Fruit fly (Drosophila melanogaster) whole organism, wandering third instar larva: Measurements from ENCODE around the gene Atox1.

Experiments used
- Abd-B ChIP-seq: fragments of >200 bp; optimal IDR thresholded peaks from 2 replicates; lab custom pipeline; 2017; ENCODE audit warnings: missing biosample characterization, missing genetic modification characterization
- CG9705 ChIP-seq: fragments of 200-800 bp; sonication (Bioruptor generic); optimal IDR thresholded peaks from 2 replicates; lab custom pipeline; 2018; ENCODE audit warnings: missing biosample characterization, mild to moderate bottlenecking, missing genetic modification characterization
- Dfd ChIP-seq: fragments of >200 bp; optimal IDR thresholded peaks from 2 replicates; lab custom pipeline; 2017; ENCODE audit warnings: missing biosample characterization, missing genetic modification characterization
- Dif ChIP-seq: fragments of 200-275, 200-300 bp; sonication (Bioruptor generic); optimal IDR thresholded peaks from 2 replicates; lab custom pipeline; 2018; ENCODE audit warnings: missing biosample characterization, missing genetic modification characterization; ENCODE audit not compliant: partially characterized antibody
- GATAd ChIP-seq: sonication (Bioruptor generic); optimal IDR thresholded peaks from 2 replicates; lab custom pipeline; 2016; ENCODE audit warnings: missing biosample characterization, missing genetic modification characterization
- HLH106 ChIP-seq: fragments of 200-800 bp; optimal IDR thresholded peaks from 3 replicates; lab custom pipeline; 2019; ENCODE audit warnings: missing biosample characterization, mild to moderate bottlenecking, missing genetic modification characterization, moderate library complexity
- Hnf4 ChIP-seq: fragments of 200-800 bp; sonication (Bioruptor generic); optimal IDR thresholded peaks from 2 replicates; lab custom pipeline; 2016; ENCODE audit warnings: missing biosample characterization, mild to moderate bottlenecking, missing genetic modification characterization
- Hr78 ChIP-seq: fragments of >200 bp; optimal IDR thresholded peaks from 2 replicates; lab custom pipeline; 2017; ENCODE audit warnings: missing biosample characterization, missing genetic modification characterization
- Hr83 ChIP-seq: fragments of 200-300 bp; sonication (Bioruptor generic); optimal IDR thresholded peaks from 2 replicates; lab custom pipeline; 2016; ENCODE audit warnings: missing biosample characterization, mild to moderate bottlenecking, missing genetic modification characterization, moderate library complexity; ENCODE audit not compliant: poor library complexity, severe bottlenecking
- Jra ChIP-seq: sonication (Bioruptor generic); optimal IDR thresholded peaks from 2 replicates; lab custom pipeline; 2016; ENCODE audit warnings: missing biosample characterization, missing genetic modification characterization
- Myc ChIP-seq: fragments of >200 bp; optimal IDR thresholded peaks from 2 replicates; lab custom pipeline; 2017
- N ChIP-seq: fragments of >200 bp; optimal IDR thresholded peaks from 2 replicates; lab custom pipeline; 2018; ENCODE audit warnings: missing biosample characterization, missing external identifiers, missing genetic modification characterization
- OdsH ChIP-seq: fragments of 200-800 bp; sonication (Bioruptor generic); optimal IDR thresholded peaks from 2 replicates; lab custom pipeline; 2016; ENCODE audit warnings: missing biosample characterization, mild to moderate bottlenecking, missing genetic modification characterization
- Rel ChIP-seq, 2 experiments: fragments of 200-800 bp; sonication (Bioruptor generic) in 1 of 2; optimal IDR thresholded peaks; 2 replicates in 1 of 2; 3 replicates in 1 of 2; lab custom pipeline; 2016 to 2019; ENCODE audit warnings: mild to moderate bottlenecking in 2 of 2, missing biosample characterization in 2 of 2, missing genetic modification characterization in 2 of 2, moderate library complexity in 1 of 2
- Sp1 ChIP-seq: fragments of 200-800 bp; sonication (Bioruptor generic); optimal IDR thresholded peaks from 3 replicates; lab custom pipeline; 2019; ENCODE audit warnings: missing biosample characterization, mild to moderate bottlenecking, missing genetic modification characterization, moderate library complexity
- Vsx2 ChIP-seq: fragments of 200-300, 225-300 bp; sonication (Bioruptor generic); optimal IDR thresholded peaks from 2 replicates; lab custom pipeline; 2018; ENCODE audit warnings: missing biosample characterization, missing genetic modification characterization; ENCODE audit not compliant: partially characterized antibody
- br ChIP-seq: fragments of 200-800 bp; sonication (Bioruptor generic); optimal IDR thresholded peaks from 2 replicates; lab custom pipeline; 2016; ENCODE audit warnings: missing biosample characterization, missing genetic modification characterization
- brk ChIP-seq: fragments of 200-800 bp; sonication (Bioruptor generic); optimal IDR thresholded peaks from 2 replicates; lab custom pipeline; 2016; ENCODE audit warnings: missing biosample characterization, mild to moderate bottlenecking, missing genetic modification characterization
- dl ChIP-seq, 2 experiments: fragments of 175-275, 200-275 bp in 1 of 2; fragments of 200-275 bp in 1 of 2; sonication (Bioruptor generic); optimal IDR thresholded peaks; lab custom pipeline; 2018; ENCODE audit warnings: mild to moderate bottlenecking in 2 of 2, missing biosample characterization in 2 of 2, missing genetic modification characterization in 2 of 2, moderate library complexity in 2 of 2; ENCODE audit not compliant: partially characterized antibody in 2 of 2, insufficient read depth in 1 of 2
- dmrt93B ChIP-seq: fragments of 200-800 bp; sonication (Bioruptor generic); optimal IDR thresholded peaks from 2 replicates; lab custom pipeline; 2018; ENCODE audit warnings: missing biosample characterization, mild to moderate bottlenecking, missing genetic modification characterization
- dsf ChIP-seq: sonication (Bioruptor generic); optimal IDR thresholded peaks from 2 replicates; lab custom pipeline; 2016; ENCODE audit warnings: missing biosample characterization, missing genetic modification characterization, borderline replicate concordance
- ey ChIP-seq: fragments of 200-800 bp; sonication (Bioruptor generic); optimal IDR thresholded peaks from 2 replicates; lab custom pipeline; 2016; ENCODE audit warnings: missing biosample characterization, missing genetic modification characterization
- foxo ChIP-seq, 2 experiments: fragments of 200-800 bp; sonication (Bioruptor generic); optimal IDR thresholded peaks; 2 replicates in 1 of 2; 3 replicates in 1 of 2; lab custom pipeline; 2016 to 2017; ENCODE audit warnings: missing biosample characterization in 2 of 2, missing genetic modification characterization in 2 of 2
- fru ChIP-seq: fragments of 200-800 bp; sonication (Bioruptor generic); optimal IDR thresholded peaks from 3 replicates; lab custom pipeline; 2016; ENCODE audit warnings: missing biosample characterization, mild to moderate bottlenecking, missing genetic modification characterization
- h ChIP-seq: fragments of 200-800 bp; sonication (Bioruptor generic); optimal IDR thresholded peaks from 3 replicates; lab custom pipeline; 2016; ENCODE audit warnings: missing biosample characterization, mild to moderate bottlenecking, missing genetic modification characterization
- jim ChIP-seq: fragments of 175-275, 200-325 bp; sonication (Bioruptor generic); optimal IDR thresholded peaks from 2 replicates; lab custom pipeline; 2016; ENCODE audit warnings: missing biosample characterization, mild to moderate bottlenecking, missing genetic modification characterization
- lola ChIP-seq: fragments of >200 bp; optimal IDR thresholded peaks from 2 replicates; lab custom pipeline; 2017; ENCODE audit warnings: missing biosample characterization, missing genetic modification characterization
- pan ChIP-seq: fragments of >200 bp; optimal IDR thresholded peaks from 2 replicates; lab custom pipeline; 2017
- psq ChIP-seq: fragments of 200-800 bp; sonication (Bioruptor generic); optimal IDR thresholded peaks from 3 replicates; lab custom pipeline; 2017; ENCODE audit warnings: missing biosample characterization, mild to moderate bottlenecking, missing genetic modification characterization, moderate library complexity
- rgr ChIP-seq: fragments of 200-800 bp; sonication (Bioruptor generic); optimal IDR thresholded peaks from 3 replicates; lab custom pipeline; 2016; ENCODE audit warnings: missing biosample characterization, mild to moderate bottlenecking, missing genetic modification characterization
- sage ChIP-seq: fragments of 200-800 bp; sonication (Bioruptor generic); optimal IDR thresholded peaks from 2 replicates; lab custom pipeline; 2016; ENCODE audit warnings: missing biosample characterization, mild to moderate bottlenecking, missing genetic modification characterization
- sv ChIP-seq: fragments of 200-800 bp; sonication (Bioruptor generic); optimal IDR thresholded peaks from 3 replicates; lab custom pipeline; 2016; ENCODE audit warnings: missing biosample characterization, missing genetic modification characterization
- usp ChIP-seq: fragments of >200 bp; optimal IDR thresholded peaks from 2 replicates; lab custom pipeline; 2017; ENCODE audit warnings: missing biosample characterization, missing genetic modification characterization
- woc ChIP-seq: sonication (Bioruptor generic); optimal IDR thresholded peaks from 2 replicates; lab custom pipeline; 2016; ENCODE audit warnings: missing biosample characterization, mild to moderate bottlenecking, missing genetic modification characterization

Gene Atox1

DNA sequence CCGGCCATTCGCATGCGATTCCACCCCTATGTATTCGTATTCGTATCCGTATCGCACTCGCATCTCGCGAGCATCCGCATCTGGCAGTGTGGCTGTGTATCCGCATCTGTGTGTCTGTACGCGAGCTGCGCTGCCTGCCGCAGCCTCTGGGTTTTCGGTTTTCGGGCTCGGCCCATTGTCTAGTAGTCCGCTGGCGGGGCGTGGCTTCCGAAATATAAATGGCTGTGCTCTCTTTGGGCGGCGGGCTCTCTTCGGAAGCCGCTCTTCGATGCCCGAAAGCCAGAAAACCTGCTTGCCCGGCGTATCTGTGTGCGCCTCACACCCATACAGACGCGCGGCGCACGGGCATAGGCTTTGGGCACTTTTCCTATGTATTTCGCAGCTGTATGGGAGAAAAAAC is 42.5 kb upstream of the Atox1 start:
- TF ChIP-seq N (GFP tag; lab: Kevin White, UChicago) (no peak), Dif (peak; percentile 17), Dfd (GFP tag; lab: Kevin White, UChicago) (no peak), Rel (GFP tag; optimal IDR thresholded peaks at IDR 0.05; lab: Kevin White, UChicago) (no peak), Rel (tag; optimal IDR thresholded peaks at IDR 0.05; lab: Kevin White, UChicago) (no peak)

DNA sequence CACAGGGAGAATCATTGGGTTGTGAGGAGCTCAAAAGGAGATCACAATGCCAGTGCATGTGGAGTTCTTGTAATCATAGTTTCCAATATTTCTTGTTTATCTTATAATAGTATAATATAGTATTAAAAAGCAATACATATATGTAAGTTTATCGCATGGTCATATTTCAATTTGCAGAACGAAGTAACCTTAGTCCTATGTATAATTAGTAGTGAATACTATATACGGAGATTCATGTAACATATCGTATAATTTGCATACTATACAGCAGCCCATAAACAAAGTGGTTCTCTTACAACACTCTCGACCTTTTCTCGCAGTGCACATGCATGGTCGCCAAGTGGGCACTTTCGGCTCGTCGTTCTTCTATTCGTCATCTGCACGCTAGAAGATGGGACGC is 38.5 kb upstream of the Atox1 start:
- TF ChIP-seq br (no peak), HLH106 (peak; percentile 7), Hnf4 (GFP tag; lab: Kevin White, UChicago) (no peak), h (GFP tag; lab: Kevin White, UChicago) (no peak), Rel (GFP tag; optimal IDR thresholded peaks at IDR 0.05; lab: Kevin White, UChicago) (no peak), Rel (tag; optimal IDR thresholded peaks at IDR 0.05; lab: Kevin White, UChicago) (no peak), jim (no peak), Abd-B (GFP tag; lab: Kevin White, UChicago) (no peak), Dif (no peak), psq (peak; percentile 22), dmrt93B (GFP tag; lab: Kevin White, UChicago) (no peak), Myc (no peak), rgr (GFP tag; lab: Kevin White, UChicago) (no peak), GATAd (no peak), Hr83 (no peak), foxo (GFP tag; optimal IDR thresholded peaks at IDR 0.05; lab: Kevin White, UChicago) (peak in 1 of 2 experiments; percentile 16), CG9705 (GFP tag; lab: Kevin White, UChicago) (no peak), brk (GFP tag; lab: Kevin White, UChicago) (no peak), Sp1 (no peak), lola (GFP tag; lab: Kevin White, UChicago) (no peak), Vsx2 (no peak), Hr78 (GFP tag; lab: Kevin White, UChicago) (no peak), ey (GFP tag; lab: Kevin White, UChicago) (no peak), pan (no peak), fru (no peak)

DNA sequence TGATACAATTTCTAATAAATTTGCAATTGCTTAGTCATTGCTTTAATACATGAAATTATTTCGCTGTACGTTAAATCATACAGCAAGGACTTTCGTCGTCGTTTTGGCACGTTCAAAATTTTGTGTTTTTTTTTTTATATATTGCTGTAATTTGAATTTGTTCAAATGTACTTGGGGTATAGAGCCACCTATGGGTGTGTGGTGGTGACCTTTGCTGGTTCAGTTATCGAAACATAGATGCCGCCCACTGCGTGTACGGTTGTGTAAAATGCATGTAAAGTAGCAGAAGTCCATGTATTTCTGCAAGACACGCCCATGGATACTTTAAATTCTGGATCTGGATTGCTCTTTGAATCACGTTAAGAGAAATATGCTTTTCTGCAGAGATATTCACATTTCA is 36.5 kb upstream of the Atox1 start:
- no peak for TF ChIP-seq psq
- no peak for TF ChIP-seq Hr78 (GFP tag; lab: Kevin White, UChicago)
- no peak for TF ChIP-seq dmrt93B (GFP tag; lab: Kevin White, UChicago)
- peak; percentile 14 for TF ChIP-seq sv (GFP tag; lab: Kevin White, UChicago)
- TF ChIP-seq OdsH (GFP tag; lab: Kevin White, UChicago) = peak; percentile 30
- TF ChIP-seq HLH106 = peak; percentile 5
- peak; percentile 41 for TF ChIP-seq Hnf4 (GFP tag; lab: Kevin White, UChicago)
- no peak for TF ChIP-seq h (GFP tag; lab: Kevin White, UChicago)
- TF ChIP-seq fru = peak; percentile 11
- TF ChIP-seq Hr83 = peak; percentile 44
- peak; percentile 39 for TF ChIP-seq ey (GFP tag; lab: Kevin White, UChicago)
- no peak for TF ChIP-seq Myc
- TF ChIP-seq GATAd = no peak

DNA sequence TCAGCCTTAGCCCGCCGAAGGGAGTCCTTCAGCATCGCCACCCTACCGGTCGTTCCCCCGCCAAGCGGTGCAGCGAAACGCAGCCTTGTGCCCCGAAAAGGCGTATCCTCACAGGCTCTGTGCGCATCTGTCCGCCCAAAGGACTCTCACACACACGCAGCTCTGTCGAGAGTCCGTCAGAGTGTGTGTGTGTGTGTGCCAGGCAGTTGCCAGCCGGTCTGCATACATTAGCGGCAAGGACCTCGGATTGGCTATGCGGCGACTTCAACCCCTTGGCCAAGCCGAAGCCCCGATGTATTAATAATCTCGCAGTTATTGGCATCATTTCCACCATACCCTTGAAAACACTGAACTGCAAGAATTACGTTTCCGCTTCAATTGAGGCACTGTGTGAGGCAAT is 30.3 kb upstream of the Atox1 start:
- no peak for TF ChIP-seq Vsx2
- TF ChIP-seq CG9705 (GFP tag; lab: Kevin White, UChicago) = no peak
- no peak for TF ChIP-seq dmrt93B (GFP tag; lab: Kevin White, UChicago)
- TF ChIP-seq Hnf4 (GFP tag; lab: Kevin White, UChicago) = no peak
- TF ChIP-seq Myc = no peak
- no peak for TF ChIP-seq foxo (GFP tag; optimal IDR thresholded peaks at IDR 0.05; lab: Kevin White, UChicago)
- no peak for TF ChIP-seq h (GFP tag; lab: Kevin White, UChicago)
- TF ChIP-seq Sp1 = no peak
- TF ChIP-seq Dfd (GFP tag; lab: Kevin White, UChicago) = no peak
- no peak for TF ChIP-seq dl (GFP tag; optimal IDR thresholded peaks at IDR 0.05; lab: Kevin White, UChicago; ENCODE audit: insufficient read depth in 1 of 2, partially characterized antibody in 2 of 2)
- TF ChIP-seq woc (GFP tag; lab: Kevin White, UChicago) = no peak
- no peak for TF ChIP-seq ey (GFP tag; lab: Kevin White, UChicago)
- no peak for TF ChIP-seq usp (GFP tag; lab: Kevin White, UChicago)
- no peak for TF ChIP-seq br
- TF ChIP-seq Jra (GFP tag; lab: Kevin White, UChicago) = no peak
- TF ChIP-seq dsf (GFP tag; lab: Kevin White, UChicago) = no peak
- TF ChIP-seq sv (GFP tag; lab: Kevin White, UChicago) = no peak
- no peak for TF ChIP-seq sage
- TF ChIP-seq N (GFP tag; lab: Kevin White, UChicago) = no peak
- TF ChIP-seq psq = no peak
